Worm (Caenorhabditis elegans): ENCODE data around the gene oac-21.

The oac-21 gene

DNA sequence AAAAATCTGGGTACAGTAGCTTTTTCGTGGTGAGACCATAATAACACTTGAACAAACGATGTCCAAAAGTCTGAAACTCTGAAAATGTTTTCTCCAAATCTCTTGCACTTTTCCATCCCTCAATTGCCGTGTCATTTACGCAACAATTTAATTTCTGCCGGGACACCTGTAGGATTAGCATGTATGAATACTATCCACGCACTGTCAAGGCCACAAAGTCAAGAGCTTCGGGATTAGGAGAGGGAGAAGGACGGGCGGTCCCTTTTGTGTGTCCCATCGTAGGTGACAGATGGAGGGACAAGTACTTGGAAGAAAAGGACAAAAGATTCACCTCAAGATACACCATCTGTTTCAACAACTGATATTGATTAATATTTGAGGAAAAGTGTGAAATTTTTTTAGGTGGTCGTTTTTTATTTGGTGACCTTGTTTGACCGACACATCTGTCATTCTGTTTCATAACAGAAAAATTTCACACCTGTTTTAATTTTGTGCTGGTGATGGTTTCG, 46.0 kb upstream of the oac-21 start:
- TF ChIP-seq T26A5.8 (tag; optimal IDR thresholded peaks at IDR 0.05) (no peak), nhr-179 (tag; optimal IDR thresholded peaks at IDR 0.05) (no peak), dpff-1 (tag; optimal IDR thresholded peaks at IDR 0.05) (no peak), rpc-1 (optimal IDR thresholded peaks at IDR 0.05) (no peak), rpc-1 (tag; optimal IDR thresholded peaks at IDR 0.05) (no peak), nhr-80 (tag; optimal IDR thresholded peaks at IDR 0.05) (no peak), Y67H2A.10 (GFP tag; conservative IDR thresholded peaks at IDR 0.05) (no peak), Y56A3A.18 (GFP tag; IDR thresholded peaks at IDR 0.05) (no peak), F37B4.10 (GFP tag; IDR thresholded peaks at IDR 0.05) (no peak), hmg-20 (GFP tag; IDR thresholded peaks at IDR 0.05) (no peak), nfya-1 (tag; optimal IDR thresholded peaks at IDR 0.05; ENCODE audit: borderline replicate concordance, insufficient read depth) (no peak), efl-1 (GFP tag; optimal IDR thresholded peaks at IDR 0.05) (no peak)

- no peak for TF ChIP-seq ceh-91 (GFP tag; IDR thresholded peaks at IDR 0.05)
- TF ChIP-seq efl-1 (GFP tag; optimal IDR thresholded peaks at IDR 0.05) = no peak
- no peak for TF ChIP-seq egl-18 (GFP tag; IDR thresholded peaks at IDR 0.05)
- TF ChIP-seq F57C9.4 (tag; optimal IDR thresholded peaks at IDR 0.05) = no peak
- no peak for TF ChIP-seq let-607 (tag; optimal IDR thresholded peaks at IDR 0.05)
- TF ChIP-seq aptf-2 (GFP tag; conservative IDR thresholded peaks at IDR 0.05) = no peak
- TF ChIP-seq mel-28 (tag; optimal IDR thresholded peaks at IDR 0.05; ENCODE audit: borderline replicate concordance) = no peak
- no peak for TF ChIP-seq ztf-3 (GFP tag; optimal IDR thresholded peaks at IDR 0.05)
- TF ChIP-seq dpl-1 (GFP tag; optimal IDR thresholded peaks at IDR 0.05) = no peak
- no peak for TF ChIP-seq cebp-1 (GFP tag; IDR thresholded peaks at IDR 0.05)
- TF ChIP-seq cebp-1 (tag; optimal IDR thresholded peaks at IDR 0.05) = no peak
- TF ChIP-seq ztf-28 (GFP tag; IDR thresholded peaks at IDR 0.05) = no peak
- no peak for TF ChIP-seq C17E4.6 (GFP tag; IDR thresholded peaks at IDR 0.05)
- TF ChIP-seq rec-8 (tag; optimal IDR thresholded peaks at IDR 0.05) = no peak
- TF ChIP-seq ceh-40 (GFP tag; IDR thresholded peaks at IDR 0.05) = no peak
Measured at ce11 chrIV:3844004-3844403, 45.1 kb upstream of the oac-21 start.

ce11 chrIV:3844584-3844983, 44.5 kb upstream of the oac-21 start:
- TF ChIP-seq lin-26 (GFP tag; IDR thresholded peaks at IDR 0.05) = no peak

- TF ChIP-seq lin-35 (GFP tag; optimal IDR thresholded peaks at IDR 0.05) (no peak), ceh-27 (GFP tag; optimal IDR thresholded peaks at IDR 0.05) (no peak), F10E7.11 (tag; optimal IDR thresholded peaks at IDR 0.05) (no peak), madf-3 (GFP tag; IDR thresholded peaks at IDR 0.05) (0 out of 2 replicates have a peak, but pooled peaks have one; percentile 19), zfh-2 (GFP tag; conservative IDR thresholded peaks at IDR 0.05) (peak; percentile 40; the same call in 1 of the 2 replicates), akir-1 (GFP tag; optimal IDR thresholded peaks at IDR 0.05) (no peak), F23B12.7 (tag; optimal IDR thresholded peaks at IDR 0.05; ENCODE audit: insufficient read depth) (no peak), tbx-9 (tag; optimal IDR thresholded peaks at IDR 0.05; ENCODE audit: borderline replicate concordance) (no peak)
Measured at ce11 chrIV:3847489-3847888, 41.6 kb upstream of the oac-21 start.
